Worm (Caenorhabditis elegans) whole organism, L1 larva: ENCODE data around the gene vps-33.1.

Experiments
- C16A3.4 ChIP-seq: fragments of 150-350 bp; optimal IDR thresholded peaks from 2 replicates; lab custom pipeline; 2014; ENCODE audit warnings: missing biosample characterization, missing genetic modification characterization
- Y116A8C.19 ChIP-seq: sonication (generic microtip); optimal IDR thresholded peaks from 2 replicates; lab custom pipeline; 2016; ENCODE audit warnings: missing compliant biosample characterization, missing genetic modification characterization, borderline replicate concordance
- aha-1 ChIP-seq: fragments of 150-350 bp; optimal IDR thresholded peaks from 2 replicates; lab custom pipeline; 2014; ENCODE audit warnings: missing biosample characterization, missing genetic modification characterization
- alr-1 ChIP-seq: fragments of 200-800 bp; sonication (Bioruptor generic); optimal IDR thresholded peaks from 2 replicates; lab custom pipeline; 2018; ENCODE audit warnings: borderline replicate concordance, mild to moderate bottlenecking, missing genetic modification characterization, missing compliant biosample characterization
- ama-1 ChIP-seq: fragments of 150-350 bp; optimal IDR thresholded peaks from 2 replicates; lab custom pipeline; 2014
- blmp-1 ChIP-seq: fragments of 150-350 bp; optimal IDR thresholded peaks from 2 replicates; lab custom pipeline; 2014; ENCODE audit warnings: missing biosample characterization, missing genetic modification characterization
- ceh-63 ChIP-seq: fragments of 200-800 bp; sonication (Bioruptor generic); optimal IDR thresholded peaks from 2 replicates; lab custom pipeline; 2018; ENCODE audit warnings: mild to moderate bottlenecking, missing genetic modification characterization, missing compliant biosample characterization
- ceh-8 ChIP-seq: fragments of 200-800 bp; sonication (Bioruptor generic); optimal IDR thresholded peaks from 2 replicates; lab custom pipeline; 2018; ENCODE audit warnings: mild to moderate bottlenecking, missing genetic modification characterization, moderate library complexity, missing compliant biosample characterization
- ceh-82 ChIP-seq, 3 experiments: fragments of 150-350 bp in 1 of 3; sonication (generic microtip) in 2 of 3; optimal IDR thresholded peaks; 2 replicates each; lab custom pipeline; 2014 to 2017; ENCODE audit warnings: missing biosample characterization in 3 of 3, missing genetic modification characterization in 3 of 3
- ceh-88 ChIP-seq: fragments of 200-800 bp; sonication (Bioruptor generic); IDR thresholded peaks from 2 replicates; pipeline ENCODE4 v1.3.6; 2022; ENCODE audit warnings: missing genetic modification characterization, missing compliant biosample characterization
- ceh-90 ChIP-seq: sonication (generic microtip); optimal IDR thresholded peaks from 2 replicates; lab custom pipeline; 2016; ENCODE audit warnings: missing genetic modification characterization, missing compliant biosample characterization
- ces-1 ChIP-seq: fragments of 150-350 bp; optimal IDR thresholded peaks from 2 replicates; lab custom pipeline; 2014; ENCODE audit warnings: missing biosample characterization, missing genetic modification reagents, missing genetic modification characterization
- dpl-1 ChIP-seq, 3 experiments: fragments of 150-350 bp in 2 of 3; sonication (generic microtip) in 1 of 3; optimal IDR thresholded peaks; 2 replicates each; lab custom pipeline; 2014 to 2017; ENCODE audit warnings: missing biosample characterization in 3 of 3, missing genetic modification characterization in 3 of 3, missing genetic modification reagents in 3 of 3
- efl-1 ChIP-seq, 4 experiments: fragments of 150-350 bp; optimal IDR thresholded peaks in 3 of 4; peaks in 1 of 4; 1 replicate in 1 of 4; 2 replicates in 3 of 4; lab custom pipeline; 2014; ENCODE audit warnings: missing biosample characterization in 2 of 4, missing genetic modification characterization in 2 of 4, missing genetic modification reagents in 2 of 4
- efl-3 ChIP-seq: fragments of 200-800 bp; sonication (Bioruptor generic); optimal IDR thresholded peaks from 2 replicates; lab custom pipeline; 2018; ENCODE audit warnings: mild to moderate bottlenecking, missing genetic modification characterization, missing compliant biosample characterization
- egl-27 ChIP-seq, 2 experiments: fragments of 150-350 bp in 1 of 2; sonication (generic microtip); optimal IDR thresholded peaks; 3 replicates each; lab custom pipeline; 2017 to 2018; ENCODE audit warnings: missing biosample characterization in 2 of 2, missing genetic modification characterization in 2 of 2, missing genetic modification reagents in 2 of 2
- elt-2 ChIP-seq: sonication (generic microtip); optimal IDR thresholded peaks from 2 replicates; lab custom pipeline; 2016; ENCODE audit warnings: missing genetic modification characterization, mild to moderate bottlenecking, inconsistent platforms, missing compliant biosample characterization, missing genetic modification reagents
- ets-5 ChIP-seq: fragments of 200-800 bp; sonication (Bioruptor generic); IDR thresholded peaks from 2 replicates; pipeline ENCODE4 v1.3.6; 2022; ENCODE audit warnings: missing genetic modification characterization, missing compliant biosample characterization
- fkh-10 ChIP-seq: sonication (generic microtip); optimal IDR thresholded peaks from 2 replicates; lab custom pipeline; 2017; ENCODE audit warnings: missing biosample characterization, missing genetic modification reagents, missing genetic modification characterization
- fkh-4 ChIP-seq: sonication (generic microtip); optimal IDR thresholded peaks from 2 replicates; lab custom pipeline; 2016; ENCODE audit warnings: missing compliant biosample characterization, missing genetic modification characterization, borderline replicate concordance
- fkh-8 ChIP-seq: sonication (generic microtip); optimal IDR thresholded peaks from 2 replicates; lab custom pipeline; 2016; ENCODE audit warnings: mild to moderate bottlenecking, missing genetic modification characterization, missing compliant biosample characterization
- irx-1 ChIP-seq: sonication (generic microtip); optimal IDR thresholded peaks from 2 replicates; lab custom pipeline; 2016; ENCODE audit warnings: missing genetic modification characterization, missing compliant biosample characterization
- isw-1 ChIP-seq: fragments of 200-800 bp; sonication (Bioruptor generic); IDR thresholded peaks from 2 replicates; pipeline ENCODE4 v1.3.6; 2022; ENCODE audit warnings: missing genetic modification characterization, missing compliant biosample characterization
- jun-1 ChIP-seq: fragments of 150-350 bp; optimal IDR thresholded peaks from 2 replicates; lab custom pipeline; 2014; ENCODE audit warnings: missing biosample characterization, missing genetic modification reagents, missing genetic modification characterization
- lin-13 ChIP-seq: fragments of 150-350 bp; optimal IDR thresholded peaks from 2 replicates; lab custom pipeline; 2014; ENCODE audit warnings: missing biosample characterization, missing genetic modification reagents, missing genetic modification characterization
- lin-14 ChIP-seq: fragments of 200-800 bp; sonication (Bioruptor generic); optimal IDR thresholded peaks from 2 replicates; lab custom pipeline; 2018; ENCODE audit warnings: mild to moderate bottlenecking, missing genetic modification characterization, moderate library complexity, missing compliant biosample characterization
- lir-3 ChIP-seq: sonication (generic microtip); optimal IDR thresholded peaks from 2 replicates; lab custom pipeline; 2016; ENCODE audit warnings: mild to moderate bottlenecking, missing genetic modification characterization, moderate library complexity, missing compliant biosample characterization; ENCODE audit not compliant: poor library complexity
- mdl-1 ChIP-seq, 2 experiments: fragments of 150-350 bp; optimal IDR thresholded peaks; 2 replicates each; lab custom pipeline; 2014 to 2017; ENCODE audit warnings: missing biosample characterization in 2 of 2, missing genetic modification characterization in 2 of 2, inconsistent platforms in 1 of 2
- mef-2 ChIP-seq: fragments of 150-350 bp; optimal IDR thresholded peaks from 2 replicates; lab custom pipeline; 2014; ENCODE audit warnings: missing biosample characterization, missing genetic modification characterization
- mep-1 ChIP-seq: fragments of 150-350 bp; optimal IDR thresholded peaks from 2 replicates; lab custom pipeline; 2014; ENCODE audit warnings: missing biosample characterization, missing genetic modification characterization
- nhr-237 ChIP-seq: fragments of 150-350 bp; optimal IDR thresholded peaks from 2 replicates; lab custom pipeline; 2014; ENCODE audit warnings: missing biosample characterization, missing genetic modification characterization
- nhr-47 ChIP-seq: sonication (generic microtip); optimal IDR thresholded peaks from 2 replicates; lab custom pipeline; 2016; ENCODE audit warnings: mild to moderate bottlenecking, missing genetic modification characterization, moderate library complexity, missing compliant biosample characterization
- nhr-71 ChIP-seq: sonication (generic microtip); optimal IDR thresholded peaks from 2 replicates; lab custom pipeline; 2016; ENCODE audit warnings: mild to moderate bottlenecking, missing genetic modification characterization, moderate library complexity, missing compliant biosample characterization
- nhr-76 ChIP-seq: sonication (generic microtip); optimal IDR thresholded peaks from 2 replicates; lab custom pipeline; 2017; ENCODE audit warnings: missing biosample characterization, missing genetic modification characterization
- nhr-77 ChIP-seq: fragments of 150-350 bp; optimal IDR thresholded peaks from 2 replicates; lab custom pipeline; 2014; ENCODE audit warnings: missing biosample characterization, missing genetic modification characterization
- nhr-90 ChIP-seq: sonication (generic microtip); optimal IDR thresholded peaks from 2 replicates; lab custom pipeline; 2016; ENCODE audit warnings: mild to moderate bottlenecking, missing genetic modification characterization, missing compliant biosample characterization; ENCODE audit not compliant: poor library complexity
- pax-3 ChIP-seq: fragments of 200-800 bp; sonication (Bioruptor generic); optimal IDR thresholded peaks from 2 replicates; lab custom pipeline; 2018; ENCODE audit warnings: mild to moderate bottlenecking, missing genetic modification characterization, moderate library complexity, missing compliant biosample characterization
- pqm-1 ChIP-seq: sonication (generic microtip); optimal IDR thresholded peaks from 3 replicates; lab custom pipeline; 2017; ENCODE audit warnings: missing biosample characterization, missing genetic modification characterization
- rnt-1 ChIP-seq: sonication (generic microtip); optimal IDR thresholded peaks from 2 replicates; lab custom pipeline; 2016; ENCODE audit warnings: mild to moderate bottlenecking, missing genetic modification characterization, moderate library complexity, missing compliant biosample characterization
- snpc-4 ChIP-seq: fragments of 150-350 bp; optimal IDR thresholded peaks from 2 replicates; lab custom pipeline; 2014; ENCODE audit warnings: missing biosample characterization, missing genetic modification characterization
- snu-23 ChIP-seq: sonication (generic microtip); optimal IDR thresholded peaks from 2 replicates; lab custom pipeline; 2016; ENCODE audit warnings: missing genetic modification characterization, missing compliant biosample characterization
- sptf-1 ChIP-seq: fragments of 150-350 bp; optimal IDR thresholded peaks from 2 replicates; lab custom pipeline; 2014; ENCODE audit warnings: missing biosample characterization, missing genetic modification characterization
- sup-37 ChIP-seq: fragments of 200-800 bp; sonication (Bioruptor generic); optimal IDR thresholded peaks from 2 replicates; lab custom pipeline; 2018; ENCODE audit warnings: mild to moderate bottlenecking, missing genetic modification characterization, missing compliant biosample characterization
- swsn-7 ChIP-seq: sonication (generic microtip); optimal IDR thresholded peaks from 2 replicates; lab custom pipeline; 2016; ENCODE audit warnings: missing genetic modification characterization, missing compliant biosample characterization
- tbx-2 ChIP-seq: sonication (generic microtip); optimal IDR thresholded peaks from 2 replicates; lab custom pipeline; 2016; ENCODE audit warnings: missing genetic modification characterization, missing compliant biosample characterization
- unc-130 ChIP-seq: fragments of 150-350 bp; optimal IDR thresholded peaks from 2 replicates; lab custom pipeline; 2017; ENCODE audit warnings: missing biosample characterization, missing genetic modification characterization, inconsistent platforms
- zag-1 ChIP-seq: fragments of 150-350 bp; optimal IDR thresholded peaks from 2 replicates; lab custom pipeline; 2014; ENCODE audit warnings: missing biosample characterization, missing genetic modification characterization
- ztf-4 ChIP-seq: fragments of 150-350 bp; optimal IDR thresholded peaks from 2 replicates; lab custom pipeline; 2014; ENCODE audit warnings: missing biosample characterization, missing genetic modification characterization

Gene vps-33.1

DNA sequence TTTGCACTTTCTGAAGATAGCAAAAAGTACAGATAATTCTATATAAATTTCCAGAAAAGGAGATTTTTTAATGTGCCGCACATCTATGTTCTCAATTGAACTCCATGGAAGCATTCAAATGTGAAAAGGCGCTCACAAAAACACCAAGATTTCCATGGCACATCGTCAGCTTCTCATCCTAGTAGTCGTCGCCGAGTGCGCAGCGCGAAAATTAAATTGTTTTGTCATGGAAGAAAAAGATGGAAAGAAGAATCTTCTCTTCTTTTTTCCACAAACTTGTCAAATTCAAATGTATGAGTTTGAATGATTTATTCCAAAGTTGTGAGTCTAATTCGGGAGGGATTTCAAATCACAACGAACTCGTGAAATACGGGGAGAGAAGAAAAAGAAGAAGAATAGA, 36.7 kb downstream of the vps-33.1 start:
- TF ChIP-seq lin-14 (GFP tag; lab: Kevin White, UChicago) (peak; percentile 33), nhr-237 (no peak), nhr-71 (tag; lab: Kevin White, UChicago) (no peak), alr-1 (no peak), efl-1 (optimal IDR thresholded peaks at IDR 0.05; lab: Kevin White, UChicago) (no peak), efl-1 (GFP tag; optimal IDR thresholded peaks at IDR 0.05 in 1 of 2; lab: Kevin White, UChicago) (peak in 1 of 2 experiments; percentile 46)

DNA sequence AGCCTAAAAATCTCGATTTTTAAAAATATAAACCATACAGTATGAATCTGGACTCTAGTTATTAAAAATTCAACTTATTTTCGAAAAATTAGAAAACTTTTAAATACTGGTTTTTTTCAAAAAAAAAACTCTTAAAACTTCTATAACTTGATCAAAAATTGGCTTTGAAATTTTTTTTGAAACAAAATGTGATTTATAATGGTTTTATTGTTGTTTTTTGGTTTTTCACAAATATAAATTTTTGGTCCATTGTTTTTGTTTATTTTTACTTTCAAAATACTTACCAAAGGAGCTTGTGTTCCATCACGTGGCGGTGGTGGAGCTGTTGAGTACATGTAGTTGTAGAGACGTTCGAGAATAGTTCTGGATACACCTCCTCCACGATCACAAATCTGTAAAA, 37.6 kb downstream of the vps-33.1 start:
- no peak for TF ChIP-seq fkh-4
- TF ChIP-seq ets-5 (GFP tag; lab: Robert Waterston, UW), result no peak
- TF ChIP-seq nhr-47 (tag; lab: Kevin White, UChicago), result no peak
- TF ChIP-seq efl-1 (optimal IDR thresholded peaks at IDR 0.05; lab: Kevin White, UChicago), result no peak
- TF ChIP-seq efl-1 (GFP tag; optimal IDR thresholded peaks at IDR 0.05 in 1 of 2; lab: Kevin White, UChicago), result peak in 1 of 2 experiments; percentile 91

DNA sequence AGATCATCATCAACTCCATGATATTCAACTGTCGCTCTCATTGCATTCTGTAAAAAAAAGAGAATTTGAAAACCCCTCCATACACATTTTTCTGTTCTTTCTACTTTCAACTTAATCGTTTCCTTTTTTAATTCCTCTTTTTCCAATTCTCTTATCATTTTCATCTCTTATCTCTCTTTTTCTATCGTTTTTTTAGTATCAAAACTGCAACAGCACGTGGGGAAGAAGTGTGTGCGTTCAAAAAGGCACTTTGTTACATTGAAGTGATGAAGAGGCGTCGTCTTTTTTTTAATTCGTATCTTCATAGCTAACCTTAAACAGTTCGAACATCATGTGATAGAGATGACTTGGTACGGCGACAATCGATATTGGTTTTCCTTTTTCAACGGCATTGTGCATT, 38.4 kb downstream of the vps-33.1 start:
- TF ChIP-seq pax-3 (tag; lab: Kevin White, UChicago), result no peak
- peak; percentile 31 for TF ChIP-seq tbx-2 (tag; lab: Kevin White, UChicago)
- TF ChIP-seq efl-3 (GFP tag; lab: Kevin White, UChicago), result no peak
- peak; percentile 5 for TF ChIP-seq mep-1 (tag; lab: Kevin White, UChicago)
- no peak for TF ChIP-seq fkh-8
- TF ChIP-seq ceh-90 (tag; lab: Kevin White, UChicago), result no peak
- peak in 1 of 2 experiments; percentile 39 for TF ChIP-seq efl-1 (optimal IDR thresholded peaks at IDR 0.05; lab: Kevin White, UChicago)
- peak; percentile 23 to 93 for TF ChIP-seq efl-1 (GFP tag; optimal IDR thresholded peaks at IDR 0.05 in 1 of 2; lab: Kevin White, UChicago)
- TF ChIP-seq sptf-1 (tag; lab: Kevin White, UChicago), result no peak
- no peak for TF ChIP-seq irx-1
- no peak for TF ChIP-seq zag-1 (tag; lab: Kevin White, UChicago)
- TF ChIP-seq lir-3 (tag; lab: Kevin White, UChicago), result no peak
- no peak for TF ChIP-seq ceh-8 (GFP tag; lab: Kevin White, UChicago)
- no peak for TF ChIP-seq C16A3.4 (tag; lab: Kevin White, UChicago)
- TF ChIP-seq elt-2, result peak; percentile 82
- no peak for TF ChIP-seq ztf-4 (tag; lab: Kevin White, UChicago)
- TF ChIP-seq unc-130 (tag; lab: Kevin White, UChicago), result peak; percentile 11
- TF ChIP-seq nhr-47 (tag; lab: Kevin White, UChicago), result peak; percentile 10
- no peak for TF ChIP-seq sup-37 (GFP tag; lab: Kevin White, UChicago)
- no peak for TF ChIP-seq egl-27 (tag; optimal IDR thresholded peaks at IDR 0.05; lab: Kevin White, UChicago)
- no peak for TF ChIP-seq ceh-63 (GFP tag; lab: Kevin White, UChicago)
- TF ChIP-seq aha-1 (tag; lab: Kevin White, UChicago), result no peak
- TF ChIP-seq snu-23 (GFP tag; lab: Kevin White, UChicago), result peak; percentile 70
- TF ChIP-seq pqm-1 (tag; lab: Kevin White, UChicago), result peak; percentile 10
- TF ChIP-seq nhr-77 (tag; lab: Kevin White, UChicago), result no peak
- TF ChIP-seq ceh-82 (tag; optimal IDR thresholded peaks at IDR 0.05; lab: Kevin White, UChicago), result no peak
- TF ChIP-seq fkh-4, result no peak
- peak in 1 of 2 experiments; percentile 84 for TF ChIP-seq mdl-1 (tag; optimal IDR thresholded peaks at IDR 0.05; lab: Kevin White, UChicago)
- no peak for TF ChIP-seq ama-1 (lab: Kevin White, UChicago)
- no peak for TF ChIP-seq fkh-10 (GFP tag; lab: Kevin White, UChicago)
- TF ChIP-seq dpl-1 (GFP tag; optimal IDR thresholded peaks at IDR 0.05; lab: Kevin White, UChicago), result peak in 2 of 3 experiments; percentile 24 to 50
- peak; percentile 28 for TF ChIP-seq jun-1
- no peak for TF ChIP-seq ceh-88
- peak; percentile 74 for TF ChIP-seq blmp-1 (tag; lab: Kevin White, UChicago)
- TF ChIP-seq lin-13 (GFP tag; lab: Kevin White, UChicago), result no peak
- TF ChIP-seq swsn-7 (tag; lab: Kevin White, UChicago), result no peak
- TF ChIP-seq nhr-76 (tag; lab: Kevin White, UChicago), result no peak
- no peak for TF ChIP-seq isw-1
- no peak for TF ChIP-seq nhr-237
- TF ChIP-seq mef-2, result no peak
- TF ChIP-seq ces-1 (GFP tag; lab: Kevin White, UChicago), result no peak
- TF ChIP-seq rnt-1, result no peak
- no peak for TF ChIP-seq Y116A8C.19 (tag; lab: Kevin White, UChicago)
- TF ChIP-seq snpc-4, result no peak
- TF ChIP-seq nhr-90, result peak; percentile 54
